Worm (Caenorhabditis elegans): Measurements from ENCODE around the gene ani-1.

DNA sequence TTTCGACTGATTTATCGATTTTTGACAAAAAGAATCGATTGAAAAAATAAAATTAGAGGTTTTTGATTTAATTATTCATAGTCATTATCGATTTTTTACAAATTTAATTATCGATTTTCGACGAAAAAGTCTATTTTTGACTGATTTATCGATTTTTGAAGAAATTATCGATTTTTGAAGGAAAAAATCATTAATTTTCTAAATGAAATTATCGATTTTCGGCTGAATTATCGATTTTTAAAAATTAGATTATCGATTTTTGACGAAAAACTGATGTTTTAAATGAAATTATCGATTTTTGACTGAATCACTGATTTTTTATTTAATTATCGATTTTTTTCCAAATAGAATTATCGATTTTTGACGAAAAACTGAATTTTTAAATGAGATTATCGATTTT is 42.1 kb downstream of the ani-1 start:
- TF ChIP-seq unc-62 (GFP tag; optimal IDR thresholded peaks at IDR 0.05) (no peak), pha-4 (tag; optimal IDR thresholded peaks at IDR 0.05) (no peak), ztf-3 (GFP tag; optimal IDR thresholded peaks at IDR 0.05) (no peak), ama-1 (optimal IDR thresholded peaks at IDR 0.05) (no peak), ama-1 (GFP tag; optimal IDR thresholded peaks at IDR 0.05) (no peak), snpc-4 (GFP tag; optimal IDR thresholded peaks at IDR 0.05) (no peak), snpc-4 (tag; optimal IDR thresholded peaks at IDR 0.05) (no peak), bed-1 (GFP tag; IDR thresholded peaks at IDR 0.05) (no peak), ztf-22 (GFP tag; optimal IDR thresholded peaks at IDR 0.05) (no peak), ztf-28 (GFP tag; IDR thresholded peaks at IDR 0.05) (no peak), F33H1.4 (GFP tag; IDR thresholded peaks at IDR 0.05) (no peak), nhr-120 (GFP tag; IDR thresholded peaks at IDR 0.05) (no peak), rcor-1 (GFP tag; IDR thresholded peaks at IDR 0.05) (no peak), sdz-38 (tag; optimal IDR thresholded peaks at IDR 0.05) (no peak), nhr-90 (tag; optimal IDR thresholded peaks at IDR 0.05) (no peak), lin-26 (GFP tag; IDR thresholded peaks at IDR 0.05) (no peak)

All from whole organism, young adult.